Worm (Caenorhabditis elegans): Measurements from ENCODE around the gene C06A6.2.

DNA sequence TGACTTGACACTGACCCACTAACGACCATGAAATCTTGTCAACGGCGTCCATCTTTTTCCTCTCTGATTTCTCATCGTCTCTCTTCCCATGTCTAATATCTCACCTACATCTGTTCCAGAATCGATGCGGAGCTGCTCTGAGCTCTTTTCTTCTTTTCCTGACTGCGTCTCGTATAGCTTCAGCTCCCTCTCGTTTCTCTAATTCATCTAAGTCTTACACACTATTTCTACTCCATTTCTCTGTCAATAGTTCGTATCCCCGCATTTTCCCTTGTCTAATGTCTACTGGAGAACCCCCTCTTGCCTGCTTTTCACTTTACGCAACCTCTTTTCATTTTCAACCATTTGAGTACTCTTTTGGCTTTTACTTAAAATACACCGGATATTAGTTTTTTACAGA lies 28.6 kb upstream of the C06A6.2 start, which contains the start of gene ric-3:
- no peak for TF ChIP-seq snpc-4 (tag; optimal IDR thresholded peaks at IDR 0.05)
- TF ChIP-seq fos-1 (tag; optimal IDR thresholded peaks at IDR 0.05) = no peak
- TF ChIP-seq aly-2 (tag; optimal IDR thresholded peaks at IDR 0.05) = no peak
- TF ChIP-seq nhr-237 (tag; optimal IDR thresholded peaks at IDR 0.05) = no peak

Data from whole organism, L4 larva.